Worm (Caenorhabditis elegans) whole organism, L4/young adult: ENCODE results near the gene C40H5.2.

ENCODE experiments used
- W03F9.2 ChIP-seq: fragments of 150-350 bp; optimal IDR thresholded peaks from 2 replicates; lab custom pipeline; 2014; ENCODE audit warnings: missing biosample characterization, missing genetic modification characterization
- dao-5 ChIP-seq: sonication (generic microtip); optimal IDR thresholded peaks from 2 replicates; lab custom pipeline; 2016; ENCODE audit warnings: missing genotype, missing genetic modification characterization, moderate library complexity, missing compliant biosample characterization
- him-1 ChIP-seq: sonication (generic microtip); optimal IDR thresholded peaks from 2 replicates; lab custom pipeline; 2016; ENCODE audit warnings: missing genotype, missing genetic modification reagents, missing genetic modification characterization, missing compliant biosample characterization

DNA sequence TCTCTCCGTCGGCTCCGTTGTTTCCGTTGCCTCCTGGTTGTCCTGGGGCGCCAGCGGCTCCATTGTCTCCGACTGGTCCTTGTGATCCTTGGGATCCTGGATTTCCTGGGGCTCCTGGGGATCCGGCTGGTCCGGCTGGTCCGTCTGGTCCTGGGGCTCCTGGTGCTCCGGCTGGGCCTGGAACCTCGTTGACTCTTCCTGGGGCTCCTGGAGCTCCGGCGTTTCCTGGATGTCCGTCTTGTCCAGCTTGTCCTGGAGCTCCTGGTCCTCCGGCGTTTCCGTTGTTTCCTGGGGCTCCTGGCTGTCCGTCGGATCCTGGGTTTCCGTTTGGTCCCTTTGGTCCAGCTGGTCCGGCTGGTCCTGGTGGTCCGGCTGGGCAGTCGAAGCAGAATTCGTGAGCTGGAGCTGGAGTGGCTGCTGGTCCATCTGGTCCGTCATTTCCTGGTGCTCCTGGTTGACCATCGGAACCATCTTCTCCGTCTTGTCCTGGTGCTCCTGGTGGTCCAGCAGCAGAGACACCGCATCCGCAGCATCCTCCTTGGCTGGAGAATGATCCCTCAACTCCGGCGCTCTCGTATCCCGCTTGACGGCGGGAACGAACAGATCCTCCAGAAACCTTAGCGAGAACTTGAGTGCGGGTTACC lies 34.3 kb upstream of the C40H5.2 start:
- no peak for TF ChIP-seq him-1 (tag; lab: Kevin White, UChicago)
- TF ChIP-seq dao-5 (tag; lab: Kevin White, UChicago), result no peak
- no peak for TF ChIP-seq W03F9.2
